Worm (Caenorhabditis elegans) whole organism, young adult: Measurements from ENCODE around the gene Y54G2A.37.
"Not testable (repeated sequence)": the region's sequence is repeated elsewhere in the genome, so short reads cannot be mapped to it uniquely, and the experiment has no call there.

Source experiments
- B0261.1 ChIP-seq: sonication (generic microtip); optimal IDR thresholded peaks from 2 replicates; lab custom pipeline; 2016; ENCODE audit warnings: mild to moderate bottlenecking, missing genetic modification characterization, moderate library complexity, missing compliant biosample characterization
- B0336.3 ChIP-seq: fragments of 200-800 bp; sonication (Bioruptor generic); IDR thresholded peaks from 2 replicates; pipeline ENCODE4 v1.3.6; 2022; ENCODE audit warnings: missing genetic modification characterization, missing compliant biosample characterization
- C17E4.6 ChIP-seq: fragments of 200-800 bp; sonication (Bioruptor generic); IDR thresholded peaks from 2 replicates; pipeline ENCODE4 v1.3.6; 2022; ENCODE audit warnings: missing genetic modification reagents, missing genetic modification characterization, missing compliant biosample characterization
- D2030.7 ChIP-seq: fragments of 200-800 bp; sonication (Bioruptor generic); IDR thresholded peaks from 2 replicates; pipeline ENCODE4 v1.3.6; 2022; ENCODE audit warnings: missing genetic modification reagents, missing genetic modification characterization, missing compliant biosample characterization
- F37B4.10 ChIP-seq: fragments of 200-800 bp; sonication (Bioruptor generic); IDR thresholded peaks from 2 replicates; pipeline ENCODE4 v1.3.6; 2022; ENCODE audit warnings: missing genetic modification characterization, missing compliant biosample characterization
- F49E8.2 ChIP-seq: sonication (generic microtip); optimal IDR thresholded peaks from 3 replicates; lab custom pipeline; 2017; ENCODE audit warnings: missing genetic modification characterization, mild to moderate bottlenecking, missing compliant biosample characterization, antibody characterized with exemption, moderate library complexity; ENCODE audit not compliant: insufficient read depth
- T07F8.4 ChIP-seq: sonication (generic microtip); optimal IDR thresholded peaks from 2 replicates; lab custom pipeline; 2016; ENCODE audit warnings: mild to moderate bottlenecking, missing genetic modification characterization, moderate library complexity, missing compliant biosample characterization
- Y53G8AR.9 ChIP-seq: fragments of 200-800 bp; sonication (Bioruptor generic); conservative IDR thresholded peaks from 2 replicates; pipeline ENCODE4 v1.3.6; 2022; ENCODE audit warnings: missing genetic modification reagents, missing genetic modification characterization, missing compliant biosample characterization
- Y56A3A.18 ChIP-seq: fragments of 200-800 bp; sonication (Bioruptor generic); IDR thresholded peaks from 2 replicates; pipeline ENCODE4 v1.3.6; 2022; ENCODE audit warnings: missing genetic modification reagents, missing genetic modification characterization, missing compliant biosample characterization
- Y79H2A.3 ChIP-seq: fragments of 200-800 bp; sonication (Bioruptor generic); conservative IDR thresholded peaks from 2 replicates; pipeline ENCODE4 v1.3.6; 2022; ENCODE audit warnings: missing genetic modification reagents, missing genetic modification characterization, missing compliant biosample characterization
- akir-1 ChIP-seq: fragments of 200-800 bp; sonication (Bioruptor generic); optimal IDR thresholded peaks from 2 replicates; lab custom pipeline; 2018; ENCODE audit warnings: mild to moderate bottlenecking, missing genetic modification characterization, moderate library complexity, missing compliant biosample characterization
- attf-6 ChIP-seq: fragments of 200-800 bp; sonication (Bioruptor generic); IDR thresholded peaks from 2 replicates; pipeline ENCODE4 v1.3.6; 2022; ENCODE audit warnings: missing genetic modification reagents, missing genetic modification characterization, missing compliant biosample characterization
- bed-2 ChIP-seq: fragments of 200-800 bp; sonication (Bioruptor generic); IDR thresholded peaks from 2 replicates; pipeline ENCODE4 v1.3.6; 2022; ENCODE audit warnings: missing genetic modification reagents, missing genetic modification characterization, missing compliant biosample characterization
- ceh-40 ChIP-seq: fragments of 200-800 bp; sonication (Bioruptor generic); IDR thresholded peaks from 2 replicates; pipeline ENCODE4 v1.3.6; 2022; ENCODE audit warnings: missing genetic modification characterization, missing compliant biosample characterization
- ceh-79 ChIP-seq: sonication (generic microtip); optimal IDR thresholded peaks from 2 replicates; lab custom pipeline; 2017; ENCODE audit warnings: mild to moderate bottlenecking, missing genetic modification characterization, missing compliant biosample characterization
- ceh-91 ChIP-seq: fragments of 200-800 bp; sonication (Bioruptor generic); IDR thresholded peaks from 2 replicates; pipeline ENCODE4 v1.3.6; 2022; ENCODE audit warnings: missing genetic modification reagents, missing genetic modification characterization, missing compliant biosample characterization
- dox-1 ChIP-seq: fragments of 200-800 bp; sonication (Bioruptor generic); IDR thresholded peaks from 2 replicates; pipeline ENCODE4 v1.3.6; 2022; ENCODE audit warnings: missing genetic modification reagents, missing genetic modification characterization, missing compliant biosample characterization
- dpl-1 ChIP-seq: fragments of 150-350 bp; optimal IDR thresholded peaks from 2 replicates; lab custom pipeline; 2014; ENCODE audit warnings: missing biosample characterization, missing genetic modification reagents, missing genetic modification characterization
- efl-1 ChIP-seq: fragments of 150-350 bp; optimal IDR thresholded peaks from 2 replicates; lab custom pipeline; 2014; ENCODE audit warnings: missing biosample characterization, missing genetic modification reagents, missing genetic modification characterization
- egl-18 ChIP-seq: fragments of 200-800 bp; sonication (Bioruptor generic); IDR thresholded peaks from 2 replicates; pipeline ENCODE4 v1.3.6; 2022; ENCODE audit warnings: missing genetic modification reagents, missing genetic modification characterization, missing compliant biosample characterization
- ekl-4 ChIP-seq: fragments of 200-800 bp; sonication (Bioruptor generic); IDR thresholded peaks from 2 replicates; pipeline ENCODE4 v1.3.6; 2022; ENCODE audit warnings: missing genetic modification reagents, missing genetic modification characterization, missing compliant biosample characterization
- hlh-12 ChIP-seq: sonication (generic microtip); optimal IDR thresholded peaks from 2 replicates; lab custom pipeline; 2016; ENCODE audit warnings: missing genetic modification characterization, missing compliant biosample characterization
- hrde-1 ChIP-seq: sonication (generic microtip); optimal IDR thresholded peaks from 2 replicates; lab custom pipeline; 2016; ENCODE audit warnings: missing genetic modification characterization, mild to moderate bottlenecking, missing compliant biosample characterization, moderate library complexity, missing genotype, missing genetic modification reagents, borderline replicate concordance
- hsf-1 ChIP-seq: fragments of 200-800 bp; sonication (Bioruptor generic); IDR thresholded peaks from 2 replicates; pipeline ENCODE4 v1.3.6; 2022; ENCODE audit warnings: missing genetic modification reagents, missing genetic modification characterization, missing compliant biosample characterization
- lin-35 ChIP-seq, 3 experiments: fragments of 150-350 bp in 2 of 3; sonication (generic microtip) in 1 of 3; optimal IDR thresholded peaks; 2 replicates each; lab custom pipeline; 2014 to 2018; ENCODE audit warnings: missing biosample characterization in 3 of 3, missing genetic modification characterization in 3 of 3, missing genetic modification reagents in 3 of 3
- lsl-1 ChIP-seq: fragments of 200-800 bp; sonication (Bioruptor generic); optimal IDR thresholded peaks from 2 replicates; lab custom pipeline; 2018; ENCODE audit warnings: mild to moderate bottlenecking, missing genetic modification characterization, moderate library complexity, missing compliant biosample characterization
- madf-8 ChIP-seq: fragments of 200-800 bp; sonication (Bioruptor generic); conservative IDR thresholded peaks from 2 replicates; pipeline ENCODE4 v1.3.6; 2022; ENCODE audit warnings: missing genetic modification reagents, missing genetic modification characterization, missing compliant biosample characterization
- mcd-1 ChIP-seq: fragments of 200-800 bp; sonication (Bioruptor generic); IDR thresholded peaks from 2 replicates; pipeline ENCODE4 v1.3.6; 2022; ENCODE audit warnings: missing genetic modification reagents, missing genetic modification characterization, missing compliant biosample characterization
- mel-28 ChIP-seq: sonication (generic microtip); optimal IDR thresholded peaks from 2 replicates; lab custom pipeline; 2016; ENCODE audit warnings: borderline replicate concordance, mild to moderate bottlenecking, missing genetic modification characterization, missing compliant biosample characterization
- mxl-1 ChIP-seq: sonication (generic microtip); optimal IDR thresholded peaks from 2 replicates; lab custom pipeline; 2016; ENCODE audit warnings: missing genetic modification characterization, missing compliant biosample characterization
- nfyb-1 ChIP-seq: fragments of 200-800 bp; sonication (Bioruptor generic); IDR thresholded peaks from 2 replicates; pipeline ENCODE4 v1.3.6; 2022; ENCODE audit warnings: missing genetic modification reagents, missing genetic modification characterization, missing compliant biosample characterization
- nhr-120 ChIP-seq: fragments of 200-800 bp; sonication (Bioruptor generic); IDR thresholded peaks from 2 replicates; pipeline ENCODE4 v1.3.6; 2022; ENCODE audit warnings: missing genetic modification characterization, missing compliant biosample characterization
- pbrm-1 ChIP-seq: fragments of 200-800 bp; sonication (Bioruptor generic); IDR thresholded peaks from 2 replicates; pipeline ENCODE4 v1.3.6; 2022; ENCODE audit warnings: missing genetic modification reagents, missing genetic modification characterization, missing compliant biosample characterization
- rcor-1 ChIP-seq: fragments of 200-800 bp; sonication (Bioruptor generic); IDR thresholded peaks from 2 replicates; pipeline ENCODE4 v1.3.6; 2022; ENCODE audit warnings: missing genetic modification reagents, missing genetic modification characterization, missing compliant biosample characterization
- rec-8 ChIP-seq, 2 experiments: sonication (generic microtip); optimal IDR thresholded peaks; 2 replicates each; lab custom pipeline; 2016; ENCODE audit warnings: mild to moderate bottlenecking in 2 of 2, missing genetic modification characterization in 2 of 2, missing genetic modification reagents in 2 of 2, missing genotype in 2 of 2, missing biosample characterization in 1 of 2, missing compliant biosample characterization in 1 of 2, moderate library complexity in 1 of 2
- sea-2 ChIP-seq: fragments of 200-800 bp; sonication (Bioruptor generic); IDR thresholded peaks from 2 replicates; pipeline ENCODE4 v1.3.6; 2022; ENCODE audit warnings: missing genetic modification characterization, missing compliant biosample characterization
- snpc-3.4 ChIP-seq: sonication (generic microtip); optimal IDR thresholded peaks from 2 replicates; lab custom pipeline; 2017; ENCODE audit warnings: missing genetic modification characterization, mild to moderate bottlenecking, missing compliant biosample characterization, antibody characterized with exemption, moderate library complexity, missing genotype, missing genetic modification reagents
- snpc-4 ChIP-seq, 5 experiments: fragments of 150-350 bp in 1 of 5; sonication (generic microtip) in 4 of 5; optimal IDR thresholded peaks; 2 replicates each; lab custom pipeline; 2014 to 2018; ENCODE audit warnings: missing genetic modification characterization in 5 of 5, missing biosample characterization in 3 of 5, antibody characterized with exemption in 2 of 5, mild to moderate bottlenecking in 2 of 5, missing compliant biosample characterization in 2 of 5, missing genotype in 2 of 5, moderate library complexity in 2 of 5, missing genetic modification reagents in 1 of 5
- tbp1 ChIP-seq: fragments of 200-800 bp; sonication (Bioruptor generic); optimal IDR thresholded peaks from 2 replicates; lab custom pipeline; 2018; ENCODE audit warnings: mild to moderate bottlenecking, missing genetic modification characterization, missing compliant biosample characterization
- tbx-9 ChIP-seq: sonication (generic microtip); optimal IDR thresholded peaks from 2 replicates; lab custom pipeline; 2016; ENCODE audit warnings: borderline replicate concordance, missing genetic modification characterization, inconsistent platforms, missing compliant biosample characterization
- unc-130 ChIP-seq: sonication (generic microtip); optimal IDR thresholded peaks from 2 replicates; lab custom pipeline; 2016; ENCODE audit warnings: missing genetic modification reagents, missing genetic modification characterization, missing compliant biosample characterization
- unc-62 ChIP-seq: fragments of 150-350 bp; optimal IDR thresholded peaks from 2 replicates; lab custom pipeline; 2014; ENCODE audit warnings: missing biosample characterization, missing genetic modification reagents, missing genetic modification characterization
- xnd-1 ChIP-seq: sonication (generic microtip); optimal IDR thresholded peaks from 2 replicates; lab custom pipeline; 2016; ENCODE audit warnings: missing genotype, missing genetic modification reagents, missing genetic modification characterization, missing compliant biosample characterization
- ztf-26 ChIP-seq: sonication (generic microtip); optimal IDR thresholded peaks from 2 replicates; lab custom pipeline; 2017; ENCODE audit warnings: missing genetic modification characterization, missing compliant biosample characterization

Gene Y54G2A.37

ce11 chrIV:2777841-2778240 is 42.7 kb upstream of the Y54G2A.37 start, which contains the start of gene Y54G2A.72:
Gene Y54G2A.72, plus strand, starts transcription at chrIV:2778141.
- TF ChIP-seq unc-62 (GFP tag; lab: Kevin White, UChicago); rec-8 (tag; optimal IDR thresholded peaks at IDR 0.05; lab: Kevin White, UChicago); dox-1 (GFP tag; lab: Robert Waterston, UW): not testable (repeated sequence)

ce11 chrIV:2782793-2783540 is 37.5 kb upstream of the Y54G2A.37 start, which contains the start of gene Y54G2A.12:
Gene Y54G2A.12, minus strand, starts transcription at chrIV:2782843.
- TF ChIP-seq mxl-1 (tag; lab: Kevin White, UChicago) (no peak), tbx-9 (tag; lab: Kevin White, UChicago) (no peak), unc-130 (GFP tag; lab: Kevin White, UChicago) (peak; percentile 12), nfyb-1 (GFP tag; lab: Robert Waterston, UW) (0 out of 2 replicates have a peak, but pooled peaks have one; percentile 23), xnd-1 (tag; lab: Kevin White, UChicago) (peak; percentile 97), ekl-4 (GFP tag; lab: Robert Waterston, UW) (peak; percentile 70; the same call in 1 of the 2 replicates), efl-1 (GFP tag; lab: Kevin White, UChicago) (peak; percentile 94), lsl-1 (peak; percentile 92), mcd-1 (GFP tag; lab: Robert Waterston, UW) (peak; percentile 42), ceh-79 (tag; lab: Kevin White, UChicago) (no peak), D2030.7 (peak; percentile 89), F49E8.2 (tag; lab: Kevin White, UChicago) (no peak), hlh-12 (tag; lab: Kevin White, UChicago) (no peak), attf-6 (GFP tag; lab: Robert Waterston, UW) (no peak), hsf-1 (peak; percentile 76), ceh-91 (GFP tag; lab: Robert Waterston, UW) (peak; percentile 88), ceh-40 (GFP tag; lab: Robert Waterston, UW) (no peak), Y56A3A.18 (GFP tag; lab: Robert Waterston, UW) (no peak), rcor-1 (peak; percentile 32; the same call in 1 of the 2 replicates), akir-1 (GFP tag; lab: Kevin White, UChicago) (no peak), pbrm-1 (GFP tag; lab: Robert Waterston, UW) (0 out of 2 replicates have a peak, but pooled peaks have one; percentile 27), madf-8 (GFP tag; lab: Robert Waterston, UW) (peak; percentile 88), Y53G8AR.9 (GFP tag; lab: Robert Waterston, UW) (no peak), snpc-4 (GFP tag; optimal IDR thresholded peaks at IDR 0.05; lab: Kevin White, UChicago) (no peak), snpc-4 (tag; optimal IDR thresholded peaks at IDR 0.05; lab: Kevin White, UChicago) (peak in 1 of 4 experiments; percentile 11), F37B4.10 (GFP tag; lab: Robert Waterston, UW) (no peak), sea-2 (GFP tag; lab: Robert Waterston, UW) (no peak), rec-8 (tag; optimal IDR thresholded peaks at IDR 0.05; lab: Kevin White, UChicago) (no peak), nhr-120 (no peak), lin-35 (GFP tag; optimal IDR thresholded peaks at IDR 0.05; lab: Kevin White, UChicago) (peak in 1 of 3 experiments; percentile 17), hrde-1 (tag; lab: Kevin White, UChicago) (peak; percentile 19), dpl-1 (GFP tag; lab: Kevin White, UChicago) (peak; percentile 69), T07F8.4 (tag; lab: Kevin White, UChicago) (no peak), Y79H2A.3 (GFP tag; lab: Robert Waterston, UW) (0 out of 2 replicates have a peak, but pooled peaks have one; percentile 11), bed-2 (GFP tag; lab: Robert Waterston, UW) (no peak), B0261.1 (tag; lab: Kevin White, UChicago) (no peak), C17E4.6 (GFP tag; lab: Robert Waterston, UW) (no peak), mel-28 (tag; lab: Kevin White, UChicago) (no peak), egl-18 (no peak), tbp1 (GFP tag; lab: Kevin White, UChicago) (peak; percentile 38), snpc-3.4 (tag; lab: Kevin White, UChicago) (peak; percentile 53), ztf-26 (no peak), B0336.3 (peak; percentile 76)
